Worm (Caenorhabditis elegans) whole organism, L4 larva: Measurements from ENCODE around the gene Y57G11C.5.

Experiments used
- F44E2.7 ChIP-seq: fragments of 200-800 bp; sonication (Bioruptor generic); IDR thresholded peaks from 2 replicates; pipeline ENCODE4 v2.1.2; 2022; ENCODE audit warnings: missing genetic modification characterization, missing compliant biosample characterization
- Y48G9A.11 ChIP-seq: fragments of 200-800 bp; sonication (Bioruptor generic); IDR thresholded peaks from 2 replicates; pipeline ENCODE4 v1.3.6; 2022; ENCODE audit warnings: missing genetic modification reagents, missing genetic modification characterization, missing compliant biosample characterization
- ZK546.5 ChIP-seq, 2 experiments: sonication (generic microtip); optimal IDR thresholded peaks; 2 replicates each; lab custom pipeline; 2017; ENCODE audit warnings: missing biosample characterization in 2 of 2, missing genetic modification characterization in 2 of 2
- arid-1 ChIP-seq: fragments of 200-800 bp; sonication (Bioruptor generic); conservative IDR thresholded peaks from 2 replicates; pipeline ENCODE4 v1.3.6; 2022; ENCODE audit warnings: missing genetic modification reagents, missing genetic modification characterization, missing compliant biosample characterization
- ceh-28 ChIP-seq: fragments of 150-350 bp; optimal IDR thresholded peaks from 2 replicates; lab custom pipeline; 2014; ENCODE audit warnings: missing biosample characterization, missing genetic modification reagents, missing genetic modification characterization
- ceh-62 ChIP-seq: sonication (generic microtip); optimal IDR thresholded peaks from 2 replicates; lab custom pipeline; 2017; ENCODE audit warnings: missing biosample characterization, missing genetic modification characterization
- ctbp-1 ChIP-seq: fragments of 200-800 bp; sonication (Bioruptor generic); IDR thresholded peaks from 2 replicates; pipeline ENCODE4 v1.3.6; 2022; ENCODE audit warnings: missing genetic modification reagents, missing genetic modification characterization, missing compliant biosample characterization
- daf-12 ChIP-seq: fragments of 150-350 bp; optimal IDR thresholded peaks from 2 replicates; lab custom pipeline; 2014; ENCODE audit warnings: missing biosample characterization, missing genetic modification reagents, missing genetic modification characterization
- daf-8 ChIP-seq: fragments of 200-800 bp; sonication (Bioruptor generic); IDR thresholded peaks from 2 replicates; pipeline ENCODE4 v1.3.6; 2022; ENCODE audit warnings: missing genetic modification characterization, missing compliant biosample characterization
- duxl-1 ChIP-seq: sonication (generic microtip); optimal IDR thresholded peaks from 2 replicates; lab custom pipeline; 2016; ENCODE audit warnings: mild to moderate bottlenecking, missing genetic modification characterization, moderate library complexity, missing compliant biosample characterization; ENCODE audit not compliant: poor library complexity
- dve-1 ChIP-seq: sonication (generic microtip); optimal IDR thresholded peaks from 2 replicates; lab custom pipeline; 2017; ENCODE audit warnings: antibody characterized with exemption, mild to moderate bottlenecking, missing genetic modification characterization, missing compliant biosample characterization; ENCODE audit not compliant: insufficient read depth
- fkh-10 ChIP-seq: fragments of 150-350 bp; optimal IDR thresholded peaks from 2 replicates; lab custom pipeline; 2014; ENCODE audit warnings: missing biosample characterization, missing genetic modification reagents, missing genetic modification characterization
- hif-1 ChIP-seq, 2 experiments: sonication (generic microtip); optimal IDR thresholded peaks; 2 replicates each; lab custom pipeline; 2016 to 2017; ENCODE audit warnings: missing compliant biosample characterization in 2 of 2, missing genetic modification characterization in 2 of 2, missing genetic modification reagents in 2 of 2, missing genotype in 2 of 2, mild to moderate bottlenecking in 1 of 2
- hlh-11 ChIP-seq: fragments of 200-800 bp; sonication (Bioruptor generic); optimal IDR thresholded peaks from 2 replicates; lab custom pipeline; 2018; ENCODE audit warnings: mild to moderate bottlenecking, missing genetic modification characterization, missing compliant biosample characterization
- jun-1 ChIP-seq: fragments of 150-350 bp; optimal IDR thresholded peaks from 2 replicates; lab custom pipeline; 2014; ENCODE audit warnings: missing biosample characterization, missing genetic modification reagents, missing genetic modification characterization
- lim-7 ChIP-seq: fragments of 200-800 bp; sonication (Bioruptor generic); IDR thresholded peaks from 2 replicates; pipeline ENCODE4 v1.3.6; 2022; ENCODE audit warnings: missing genetic modification characterization, missing compliant biosample characterization
- lin-15B ChIP-seq: fragments of 150-350 bp; sonication (generic microtip); optimal IDR thresholded peaks from 3 replicates; lab custom pipeline; 2014; ENCODE audit warnings: missing biosample characterization, missing genetic modification characterization
- lin-29 ChIP-seq: fragments of 200-800 bp; sonication (Bioruptor generic); IDR thresholded peaks from 2 replicates; pipeline ENCODE4 v1.3.6; 2022; ENCODE audit warnings: missing genetic modification reagents, missing genetic modification characterization, missing compliant biosample characterization
- lsy-2 ChIP-seq, 2 experiments: fragments of 150-350 bp in 1 of 2; sonication (generic microtip) in 1 of 2; optimal IDR thresholded peaks; 2 replicates each; lab custom pipeline; 2014 to 2017; ENCODE audit warnings: missing biosample characterization in 2 of 2, missing genetic modification characterization in 2 of 2
- mdt-29 ChIP-seq: fragments of 200-800 bp; sonication (Bioruptor generic); IDR thresholded peaks from 2 replicates; pipeline ENCODE4 v1.3.6; 2022; ENCODE audit warnings: missing genetic modification reagents, missing genetic modification characterization, missing compliant biosample characterization
- mes-2 ChIP-seq: sonication (generic microtip); optimal IDR thresholded peaks from 2 replicates; lab custom pipeline; 2016; ENCODE audit warnings: missing genotype, mild to moderate bottlenecking, missing genetic modification characterization, missing compliant biosample characterization; ENCODE audit not compliant: poor library complexity, severe bottlenecking
- mxl-3 ChIP-seq: fragments of 200-800 bp; sonication (Bioruptor generic); optimal IDR thresholded peaks from 2 replicates; lab custom pipeline; 2018; ENCODE audit warnings: mild to moderate bottlenecking, missing genetic modification characterization, missing compliant biosample characterization
- nhr-102 ChIP-seq: sonication (generic microtip); optimal IDR thresholded peaks from 2 replicates; lab custom pipeline; 2016; ENCODE audit warnings: mild to moderate bottlenecking, missing genetic modification characterization, moderate library complexity, missing compliant biosample characterization
- nhr-111 ChIP-seq: fragments of 200-800 bp; sonication (Bioruptor generic); optimal IDR thresholded peaks from 2 replicates; lab custom pipeline; 2018; ENCODE audit warnings: mild to moderate bottlenecking, missing genetic modification characterization, missing compliant biosample characterization
- nhr-25 ChIP-seq: sonication (generic microtip); optimal IDR thresholded peaks from 2 replicates; lab custom pipeline; 2017; ENCODE audit warnings: missing genetic modification characterization, mild to moderate bottlenecking, missing compliant biosample characterization, antibody characterized with exemption, moderate library complexity, borderline replicate concordance; ENCODE audit not compliant: insufficient read depth
- nhr-42 ChIP-seq: fragments of 200-800 bp; sonication (Bioruptor generic); IDR thresholded peaks from 2 replicates; pipeline ENCODE4 v1.3.6; 2022; ENCODE audit warnings: missing genetic modification characterization, missing compliant biosample characterization
- nhr-6 ChIP-seq: fragments of 150-350 bp; optimal IDR thresholded peaks from 2 replicates; lab custom pipeline; 2014; ENCODE audit warnings: missing biosample characterization, missing genetic modification characterization
- php-3 ChIP-seq: fragments of 200-800 bp; sonication (Bioruptor generic); IDR thresholded peaks from 2 replicates; pipeline ENCODE4 v1.3.6; 2022; ENCODE audit warnings: missing genetic modification reagents, missing genetic modification characterization, missing compliant biosample characterization
- saeg-2 ChIP-seq: fragments of 200-800 bp; sonication (Bioruptor generic); IDR thresholded peaks from 2 replicates; pipeline ENCODE4 v1.3.6; 2022; ENCODE audit warnings: missing genetic modification reagents, missing genetic modification characterization, missing compliant biosample characterization
- sdz-12 ChIP-seq: fragments of 200-800 bp; sonication (Bioruptor generic); optimal IDR thresholded peaks from 2 replicates; lab custom pipeline; 2018; ENCODE audit warnings: mild to moderate bottlenecking, missing genetic modification characterization, missing compliant biosample characterization
- skn-1 ChIP-seq: fragments of 150-350 bp; optimal IDR thresholded peaks from 2 replicates; lab custom pipeline; 2014; ENCODE audit warnings: missing biosample characterization, missing genetic modification characterization
- tag-97 ChIP-seq: fragments of 200-800 bp; sonication (Bioruptor generic); IDR thresholded peaks from 2 replicates; pipeline ENCODE4 v1.3.6; 2022; ENCODE audit warnings: missing genetic modification characterization, missing compliant biosample characterization
- tra-1 ChIP-seq: fragments of 200-800 bp; sonication (Bioruptor generic); IDR thresholded peaks from 2 replicates; pipeline ENCODE4 v1.3.6; 2022; ENCODE audit warnings: missing genetic modification reagents, missing genetic modification characterization, missing compliant biosample characterization
- unc-62 ChIP-seq, 3 experiments: fragments of 150-350 bp in 1 of 3; sonication (generic microtip); optimal IDR thresholded peaks in 2 of 3; peaks in 1 of 3; 1 replicate in 1 of 3; 2 replicates in 2 of 3; lab custom pipeline; 2014 to 2017; ENCODE audit warnings: missing biosample characterization in 3 of 3, missing genetic modification characterization in 3 of 3, missing genetic modification reagents in 3 of 3, missing genotype in 1 of 3
- zag-1 ChIP-seq: fragments of 150-350 bp; optimal IDR thresholded peaks from 2 replicates; lab custom pipeline; 2014; ENCODE audit warnings: missing biosample characterization, missing genetic modification characterization
- zfp-2 ChIP-seq: sonication (generic microtip); optimal IDR thresholded peaks from 2 replicates; lab custom pipeline; 2016; ENCODE audit warnings: mild to moderate bottlenecking, missing genetic modification characterization, missing compliant biosample characterization
- zfp-3 ChIP-seq: fragments of 200-800 bp; sonication (Bioruptor generic); conservative IDR thresholded peaks from 2 replicates; pipeline ENCODE4 v1.3.6; 2022; ENCODE audit warnings: missing genetic modification reagents, missing genetic modification characterization, missing compliant biosample characterization
- zip-2 ChIP-seq: fragments of 150-350 bp; optimal IDR thresholded peaks from 2 replicates; lab custom pipeline; 2014; ENCODE audit warnings: missing biosample characterization, missing genetic modification characterization
- ztf-7 ChIP-seq: fragments of 150-350 bp; optimal IDR thresholded peaks from 2 replicates; lab custom pipeline; 2014; ENCODE audit warnings: missing biosample characterization, missing genetic modification characterization

The Y57G11C.5 gene

DNA sequence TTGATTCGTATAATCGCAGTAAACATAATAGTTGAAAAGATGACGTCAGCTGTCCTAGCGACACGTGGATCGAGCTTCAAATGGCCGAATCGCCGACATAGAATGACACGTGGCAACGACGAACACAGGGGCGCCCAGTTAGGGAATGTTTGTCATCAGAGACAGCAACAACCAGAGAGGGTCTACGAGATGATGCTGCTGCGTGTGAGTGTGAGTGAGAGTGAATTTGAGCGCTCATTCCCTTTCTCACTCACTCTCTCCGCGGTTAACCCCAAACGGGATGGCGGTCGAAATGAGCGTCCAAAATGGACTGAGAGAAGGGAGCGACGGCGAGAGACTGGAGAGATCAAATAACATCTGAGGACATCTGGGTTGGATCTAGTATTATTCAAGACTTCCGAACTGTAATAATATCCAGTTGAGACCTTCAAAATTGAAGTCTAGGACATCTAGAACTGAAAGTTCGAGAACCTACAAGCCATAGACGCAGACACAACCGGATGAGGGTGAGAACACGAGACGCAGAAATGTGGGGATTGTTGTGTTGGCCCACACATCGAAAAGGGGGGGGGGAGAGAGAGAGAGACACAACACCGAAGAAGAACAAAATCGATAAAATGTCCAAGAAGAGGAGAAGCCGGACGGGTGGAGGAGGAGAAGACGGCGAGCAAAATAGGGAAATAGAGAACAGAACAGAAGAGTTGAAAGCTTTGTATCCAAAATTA is 28.8 kb upstream of the Y57G11C.5 start (continued):
- peak; percentile 93 for TF ChIP-seq mxl-3
- no peak for TF ChIP-seq Y48G9A.11 (GFP tag; lab: Robert Waterston, UW)
- TF ChIP-seq lim-7 (GFP tag; lab: Robert Waterston, UW), result no peak
- TF ChIP-seq nhr-42 (GFP tag; lab: Robert Waterston, UW), result no peak
- TF ChIP-seq arid-1 (GFP tag; lab: Robert Waterston, UW), result 0 out of 2 replicates have a peak, but pooled peaks have one; percentile 7
- no peak for TF ChIP-seq zip-2
- TF ChIP-seq sdz-12 (GFP tag; lab: Kevin White, UChicago), result no peak
- peak; percentile 70 for TF ChIP-seq ceh-28 (tag; lab: Kevin White, UChicago)
- TF ChIP-seq F44E2.7, result no peak
- TF ChIP-seq daf-12 (tag; lab: Kevin White, UChicago), result no peak
- no peak for TF ChIP-seq skn-1 (tag; lab: Kevin White, UChicago)
- no peak for TF ChIP-seq tra-1
- TF ChIP-seq zfp-3 (GFP tag; lab: Robert Waterston, UW), result no peak
- TF ChIP-seq hif-1 (tag; optimal IDR thresholded peaks at IDR 0.05; lab: Kevin White, UChicago), result peak in 1 of 2 experiments; percentile 7
- 0 out of 2 replicates have a peak, but pooled peaks have one; percentile 5 for TF ChIP-seq saeg-2 (GFP tag; lab: Robert Waterston, UW)
- TF ChIP-seq php-3, result no peak
- no peak for TF ChIP-seq ztf-7 (tag; lab: Kevin White, UChicago)
- peak; percentile 36 for TF ChIP-seq nhr-102
- TF ChIP-seq lin-15B (tag; lab: Kevin White, UChicago), result no peak
- peak; percentile 18 for TF ChIP-seq duxl-1 (tag; lab: Kevin White, UChicago)
- no peak for TF ChIP-seq zfp-2 (tag; lab: Kevin White, UChicago)
- TF ChIP-seq mes-2 (tag; lab: Kevin White, UChicago), result peak; percentile 74
- TF ChIP-seq ctbp-1 (GFP tag; lab: Robert Waterston, UW), result 0 out of 2 replicates have a peak, but pooled peaks have one; percentile 46
- TF ChIP-seq jun-1 (tag; lab: Kevin White, UChicago), result no peak
- no peak for TF ChIP-seq tag-97
- TF ChIP-seq lin-29 (GFP tag; lab: Robert Waterston, UW), result no peak
- peak; percentile 49 to 68 for TF ChIP-seq lsy-2 (tag; optimal IDR thresholded peaks at IDR 0.05; lab: Kevin White, UChicago)
- TF ChIP-seq nhr-6 (tag; lab: Kevin White, UChicago), result peak; percentile 57
- no peak for TF ChIP-seq mdt-29 (GFP tag; lab: Robert Waterston, UW)
- TF ChIP-seq nhr-25 (tag; lab: Kevin White, UChicago), result peak; percentile 82
- no peak for TF ChIP-seq daf-8 (GFP tag; lab: Robert Waterston, UW)
- TF ChIP-seq hlh-11, result peak; percentile 75
- TF ChIP-seq dve-1 (tag; lab: Kevin White, UChicago), result peak; percentile 59
- TF ChIP-seq nhr-111 (GFP tag; lab: Kevin White, UChicago), result no peak
- no peak for TF ChIP-seq ZK546.5 (tag; optimal IDR thresholded peaks at IDR 0.05; lab: Kevin White, UChicago)
- TF ChIP-seq fkh-10, result no peak
- TF ChIP-seq zag-1 (tag; lab: Kevin White, UChicago), result no peak
- TF ChIP-seq unc-62 (GFP tag; optimal IDR thresholded peaks at IDR 0.05 in 1 of 2; lab: Kevin White, UChicago), result peak in 1 of 2 experiments; percentile 69
- TF ChIP-seq unc-62 (tag; optimal IDR thresholded peaks at IDR 0.05; lab: Kevin White, UChicago), result no peak
- TF ChIP-seq ceh-62 (tag; lab: Kevin White, UChicago), result no peak
